Worm (Caenorhabditis elegans) whole organism, late embryonic: ENCODE results near the gene pqn-53.

Experiments used
- C38D4.7 ChIP-seq: fragments of 200-800 bp; sonication (Bioruptor generic); optimal IDR thresholded peaks from 2 replicates; lab custom pipeline; 2018; ENCODE audit warnings: mild to moderate bottlenecking, missing genetic modification characterization, moderate library complexity, missing compliant biosample characterization
- T23F11.4 ChIP-seq: fragments of 200-800 bp; sonication (Bioruptor generic); optimal IDR thresholded peaks from 2 replicates; lab custom pipeline; 2018; ENCODE audit warnings: mild to moderate bottlenecking, missing genetic modification characterization, missing compliant biosample characterization
- ceh-34 ChIP-seq: sonication (generic microtip); optimal IDR thresholded peaks from 2 replicates; lab custom pipeline; 2016; ENCODE audit warnings: mild to moderate bottlenecking, missing genetic modification characterization, missing compliant biosample characterization
- dmd-4 ChIP-seq: sonication (generic microtip); optimal IDR thresholded peaks from 2 replicates; lab custom pipeline; 2016; ENCODE audit warnings: borderline replicate concordance, missing genetic modification characterization, missing compliant biosample characterization
- dve-1 ChIP-seq: sonication (generic microtip); optimal IDR thresholded peaks from 2 replicates; lab custom pipeline; 2017; ENCODE audit warnings: antibody characterized with exemption, mild to moderate bottlenecking, missing genetic modification characterization, missing compliant biosample characterization
- elt-2 ChIP-seq: sonication (generic microtip); optimal IDR thresholded peaks from 2 replicates; lab custom pipeline; 2016; ENCODE audit warnings: missing genetic modification reagents, missing genetic modification characterization, missing compliant biosample characterization
- fkh-10 ChIP-seq: fragments of 150-350 bp; optimal IDR thresholded peaks from 2 replicates; lab custom pipeline; 2014; ENCODE audit warnings: missing biosample characterization, missing genetic modification reagents, missing genetic modification characterization
- lim-6 ChIP-seq: sonication (generic microtip); optimal IDR thresholded peaks from 2 replicates; lab custom pipeline; 2016; ENCODE audit warnings: missing genetic modification characterization, missing compliant biosample characterization
- nfya-1 ChIP-seq: sonication (generic microtip); optimal IDR thresholded peaks from 2 replicates; lab custom pipeline; 2017; ENCODE audit warnings: missing genetic modification characterization, mild to moderate bottlenecking, missing compliant biosample characterization, antibody characterized with exemption, moderate library complexity
- npax-4 ChIP-seq: sonication (generic microtip); optimal IDR thresholded peaks from 2 replicates; lab custom pipeline; 2016; ENCODE audit warnings: missing genetic modification characterization, missing compliant biosample characterization
- sdc-2 ChIP-seq: sonication (generic microtip); optimal IDR thresholded peaks from 2 replicates; lab custom pipeline; 2016; ENCODE audit warnings: missing genotype, missing genetic modification characterization, missing compliant biosample characterization
- tbx-2 ChIP-seq: sonication (generic microtip); optimal IDR thresholded peaks from 2 replicates; lab custom pipeline; 2016; ENCODE audit warnings: missing genetic modification characterization, missing compliant biosample characterization
- unc-42 ChIP-seq: sonication (generic microtip); optimal IDR thresholded peaks from 2 replicates; lab custom pipeline; 2016; ENCODE audit warnings: missing genotype, missing genetic modification characterization, missing compliant biosample characterization
- unc-55 ChIP-seq: sonication (generic microtip); optimal IDR thresholded peaks from 2 replicates; lab custom pipeline; 2017; ENCODE audit warnings: missing biosample characterization, missing genetic modification reagents, missing genetic modification characterization

ce11 chrV:12095865-12096264, 30.7 kb upstream of the pqn-53 start, which contains the start of gene nhr-207:
- no peak for TF ChIP-seq C38D4.7
- TF ChIP-seq nfya-1: no peak
- no peak for TF ChIP-seq unc-42
- TF ChIP-seq dmd-4: no peak
- TF ChIP-seq dve-1 (tag; lab: Kevin White, UChicago): no peak
- no peak for TF ChIP-seq tbx-2 (tag; lab: Kevin White, UChicago)
- TF ChIP-seq fkh-10 (GFP tag; lab: Kevin White, UChicago): no peak
- TF ChIP-seq ceh-34: no peak
- no peak for TF ChIP-seq lim-6 (tag; lab: Kevin White, UChicago)
- no peak for TF ChIP-seq elt-2
- TF ChIP-seq sdc-2: no peak
- TF ChIP-seq unc-55: no peak
- no peak for TF ChIP-seq npax-4
- no peak for TF ChIP-seq T23F11.4 (GFP tag; lab: Kevin White, UChicago)
